Fruit fly (Drosophila melanogaster) whole organism, embryonic: ENCODE measurements around the gene CG32206.
A peak's percentile ranks its signal among the peaks of the same experiment; 100 is the strongest.

Source experiments
- Ada2b ChIP-seq: fragments of 200-800 bp; sonication (Bioruptor generic); IDR thresholded peaks from 2 replicates; pipeline ENCODE4 v1.3.6; 2022; ENCODE audit warnings: missing biosample characterization, missing genetic modification characterization
- Aef1 ChIP-seq: fragments of 200-800 bp; sonication (Bioruptor generic); IDR thresholded peaks from 3 replicates; pipeline ENCODE4 v1.3.6; 2022; ENCODE audit warnings: missing biosample characterization, missing genetic modification characterization
- Atf-2 ChIP-seq: fragments of 200-800 bp; sonication (Bioruptor generic); optimal IDR thresholded peaks from 2 replicates; lab custom pipeline; 2016; ENCODE audit warnings: missing biosample characterization, missing genetic modification characterization
- B-H2 ChIP-seq: fragments of 200-800 bp; sonication (Bioruptor generic); optimal IDR thresholded peaks from 2 replicates; lab custom pipeline; 2018; ENCODE audit warnings: missing biosample characterization, mild to moderate bottlenecking, missing genetic modification characterization
- CG10267 ChIP-seq: fragments of 200-800 bp; sonication (Bioruptor generic); optimal IDR thresholded peaks from 2 replicates; lab custom pipeline; 2018; ENCODE audit warnings: missing biosample characterization, mild to moderate bottlenecking, missing genetic modification characterization, moderate library complexity
- CG11504 ChIP-seq: fragments of 200-800 bp; sonication (Bioruptor generic); optimal IDR thresholded peaks from 3 replicates; lab custom pipeline; 2019; ENCODE audit warnings: missing biosample characterization, mild to moderate bottlenecking, missing genetic modification characterization, moderate library complexity
- CG12155 ChIP-seq: fragments of 200-800 bp; sonication (Bioruptor generic); optimal IDR thresholded peaks from 3 replicates; lab custom pipeline; 2016; ENCODE audit warnings: missing biosample characterization, missing genetic modification characterization
- CG13624 ChIP-seq: fragments of 200-800 bp; sonication (Bioruptor generic); optimal IDR thresholded peaks from 2 replicates; lab custom pipeline; 2016; ENCODE audit warnings: missing biosample characterization, missing genetic modification characterization
- CG15601 ChIP-seq: fragments of 200-800 bp; sonication (Bioruptor generic); optimal IDR thresholded peaks from 3 replicates; lab custom pipeline; 2019; ENCODE audit warnings: missing biosample characterization, mild to moderate bottlenecking, missing genetic modification characterization, moderate library complexity
- CG17328 ChIP-seq: fragments of 200-800 bp; sonication (Bioruptor generic); IDR thresholded peaks from 2 replicates; pipeline ENCODE4 v1.3.6; 2022; ENCODE audit warnings: missing biosample characterization, missing genetic modification characterization
- CG2129 ChIP-seq: fragments of 200-800 bp; sonication (Bioruptor generic); IDR thresholded peaks from 2 replicates; pipeline ENCODE4 v1.3.6; 2022; ENCODE audit warnings: missing biosample characterization, missing genetic modification characterization; ENCODE audit not compliant: partially characterized antibody
- CG2678 ChIP-seq: fragments of 200-800 bp; sonication (Bioruptor generic); optimal IDR thresholded peaks from 3 replicates; lab custom pipeline; 2019; ENCODE audit warnings: missing biosample characterization, mild to moderate bottlenecking, missing genetic modification characterization, moderate library complexity
- CG34376 ChIP-seq: fragments of 200-800 bp; sonication (Bioruptor generic); optimal IDR thresholded peaks from 2 replicates; lab custom pipeline; 2018; ENCODE audit warnings: missing biosample characterization, mild to moderate bottlenecking, missing genetic modification characterization
- CG4360 ChIP-seq: fragments of 200-800 bp; sonication (Bioruptor generic); IDR thresholded peaks from 2 replicates; pipeline ENCODE4 v1.3.6; 2022; ENCODE audit warnings: missing biosample characterization, missing genetic modification characterization
- CG6654 ChIP-seq: fragments of 200-800 bp; sonication (Bioruptor generic); optimal IDR thresholded peaks from 2 replicates; lab custom pipeline; 2017; ENCODE audit warnings: missing biosample characterization, mild to moderate bottlenecking, missing genetic modification characterization
- CG7839 ChIP-seq: fragments of 200-800 bp; sonication (Bioruptor generic); optimal IDR thresholded peaks from 3 replicates; lab custom pipeline; 2018; ENCODE audit warnings: missing biosample characterization, mild to moderate bottlenecking, missing genetic modification characterization, moderate library complexity
- CG7987 ChIP-seq: fragments of 200-800 bp; sonication (Bioruptor generic); optimal IDR thresholded peaks from 2 replicates; lab custom pipeline; 2018; ENCODE audit warnings: missing biosample characterization, mild to moderate bottlenecking, missing genetic modification characterization, moderate library complexity
- CG8478 ChIP-seq: fragments of >200 bp; optimal IDR thresholded peaks from 2 replicates; lab custom pipeline; 2018
- CG9817 ChIP-seq: fragments of 200-800 bp; sonication (Bioruptor generic); optimal IDR thresholded peaks from 2 replicates; lab custom pipeline; 2018; ENCODE audit warnings: missing biosample characterization, mild to moderate bottlenecking, missing genetic modification characterization, moderate library complexity
- Deaf1 ChIP-seq: fragments of 200-800 bp; optimal IDR thresholded peaks from 3 replicates; lab custom pipeline; 2019; ENCODE audit warnings: missing biosample characterization, mild to moderate bottlenecking, missing genetic modification characterization, moderate library complexity
- HHEX ChIP-seq: fragments of 200-800 bp; sonication (Bioruptor generic); optimal IDR thresholded peaks from 3 replicates; lab custom pipeline; 2017; ENCODE audit warnings: missing biosample characterization, mild to moderate bottlenecking, missing genetic modification characterization, missing genetic modification reagents
- HLH3B ChIP-seq: fragments of 200-800 bp; sonication (Bioruptor generic); IDR thresholded peaks from 2 replicates; pipeline ENCODE4 v1.3.6; 2022; ENCODE audit warnings: missing biosample characterization, missing genetic modification characterization
- MBD-R2 ChIP-seq: fragments of 200-800 bp; sonication (Bioruptor generic); IDR thresholded peaks from 2 replicates; pipeline ENCODE4 v1.3.6; 2022; ENCODE audit warnings: missing biosample characterization, missing genetic modification characterization
- Med ChIP-seq: fragments of 200-800 bp; sonication (Bioruptor generic); peaks from one replicate; lab custom pipeline; 2016; ENCODE audit warnings: missing biosample characterization, missing genetic modification characterization, mild to moderate bottlenecking, inconsistent platforms, moderate library complexity
- Meics ChIP-seq: fragments of 200-800 bp; sonication (Bioruptor generic); optimal IDR thresholded peaks from 2 replicates; lab custom pipeline; 2017; ENCODE audit warnings: missing biosample characterization, mild to moderate bottlenecking, missing genetic modification characterization
- NK7.1 ChIP-seq: fragments of 200-800 bp; sonication (Bioruptor generic); optimal IDR thresholded peaks from 3 replicates; lab custom pipeline; 2016; ENCODE audit warnings: missing biosample characterization, missing genetic modification characterization
- Optix ChIP-seq: fragments of 200-800 bp; sonication (Bioruptor generic); IDR thresholded peaks from 3 replicates; pipeline ENCODE4 v1.3.6; 2022; ENCODE audit warnings: missing biosample characterization, missing genetic modification characterization
- Rx ChIP-seq: fragments of 200-800 bp; sonication (Bioruptor generic); IDR thresholded peaks from 2 replicates; pipeline ENCODE4 v1.3.6; 2022; ENCODE audit warnings: missing biosample characterization, missing genetic modification characterization
- Xbp1 ChIP-seq: fragments of 200-800 bp; sonication (Bioruptor generic); optimal IDR thresholded peaks from 3 replicates; lab custom pipeline; 2016; ENCODE audit warnings: missing biosample characterization, mild to moderate bottlenecking, missing genetic modification characterization
- btn ChIP-seq: fragments of 200-800 bp; sonication (Bioruptor generic); optimal IDR thresholded peaks from 2 replicates; lab custom pipeline; 2016; ENCODE audit warnings: missing biosample characterization, missing genetic modification characterization
- chif ChIP-seq, 2 experiments: fragments of 200-800 bp; sonication (Bioruptor generic); optimal IDR thresholded peaks; 3 replicates each; lab custom pipeline; 2016; ENCODE audit warnings: missing biosample characterization in 2 of 2, missing genetic modification characterization in 2 of 2
- chinmo ChIP-seq: fragments of 200-800 bp; sonication (Bioruptor generic); IDR thresholded peaks from 4 replicates; pipeline ENCODE4 v1.3.6; 2022; ENCODE audit warnings: missing biosample characterization, missing genetic modification characterization; ENCODE audit not compliant: partially characterized antibody
- chn ChIP-seq: fragments of 200-800 bp; sonication (Bioruptor generic); optimal IDR thresholded peaks from 2 replicates; lab custom pipeline; 2016; ENCODE audit warnings: missing biosample characterization, missing genetic modification characterization
- ci ChIP-seq: fragments of 200-800 bp; sonication (Bioruptor generic); IDR thresholded peaks from 3 replicates; pipeline ENCODE4 v1.3.6; 2022; ENCODE audit warnings: missing biosample characterization, missing genetic modification characterization
- corto ChIP-seq: fragments of 200-800 bp; sonication (Bioruptor generic); optimal IDR thresholded peaks from 2 replicates; lab custom pipeline; 2016; ENCODE audit warnings: missing biosample characterization, mild to moderate bottlenecking, missing genetic modification characterization, moderate library complexity
- dmrt99B ChIP-seq: fragments of 200-800 bp; sonication (Bioruptor generic); optimal IDR thresholded peaks from 2 replicates; lab custom pipeline; 2018; ENCODE audit warnings: missing biosample characterization, mild to moderate bottlenecking, missing genetic modification characterization, moderate library complexity
- gfzf ChIP-seq: fragments of 200-800 bp; sonication (Bioruptor generic); optimal IDR thresholded peaks from 2 replicates; lab custom pipeline; 2016; ENCODE audit warnings: missing biosample characterization, mild to moderate bottlenecking, missing genetic modification characterization, moderate library complexity
- jigr1 ChIP-seq: fragments of 200-800 bp; sonication (Bioruptor generic); IDR thresholded peaks from 3 replicates; pipeline ENCODE4 v1.3.6; 2022; ENCODE audit warnings: missing biosample characterization, missing genetic modification characterization
- nmo ChIP-seq: fragments of 200-800 bp; sonication (Bioruptor generic); optimal IDR thresholded peaks from 2 replicates; lab custom pipeline; 2018; ENCODE audit warnings: missing biosample characterization, mild to moderate bottlenecking, missing genetic modification characterization, moderate library complexity
- onecut ChIP-seq: fragments of 200-800 bp; sonication (Bioruptor generic); IDR thresholded peaks from 2 replicates; pipeline ENCODE4 v1.3.6; 2022; ENCODE audit warnings: missing biosample characterization, missing genetic modification characterization
- pan ChIP-seq, 4 experiments: fragments of >200 bp in 3 of 4; fragments of 200-800 bp in 1 of 4; sonication (Bioruptor generic) in 1 of 4; optimal IDR thresholded peaks in 3 of 4; IDR thresholded peaks in 1 of 4; 2 replicates each; pipeline versions ENCODE4 v1.3.6 to Lab custom; 2017 to 2022; ENCODE audit warnings: missing biosample characterization in 2 of 4, missing genetic modification characterization in 2 of 4, mixed read lengths in 1 of 4
- pb ChIP-seq: fragments of 200-800 bp; sonication (Bioruptor generic); optimal IDR thresholded peaks from 3 replicates; lab custom pipeline; 2016; ENCODE audit warnings: missing biosample characterization, missing genetic modification characterization
- pzg ChIP-seq: fragments of 200-800 bp; sonication (Bioruptor generic); optimal IDR thresholded peaks from 3 replicates; lab custom pipeline; 2018; ENCODE audit warnings: missing biosample characterization, mild to moderate bottlenecking, missing genetic modification characterization, moderate library complexity
- ro ChIP-seq: fragments of 200-800 bp; sonication (Bioruptor generic); IDR thresholded peaks from 2 replicates; pipeline ENCODE4 v1.3.6; 2022; ENCODE audit warnings: missing biosample characterization, missing genetic modification characterization
- row ChIP-seq: fragments of 200-800 bp; sonication (Bioruptor generic); IDR thresholded peaks from 3 replicates; pipeline ENCODE4 v1.3.6; 2022; ENCODE audit warnings: missing biosample characterization, missing genetic modification characterization
- shn ChIP-seq: fragments of 200-800 bp; sonication (Bioruptor generic); optimal IDR thresholded peaks from 3 replicates; lab custom pipeline; 2016; ENCODE audit warnings: missing biosample characterization, missing genetic modification characterization
- sisA ChIP-seq: fragments of 200-800 bp; sonication (Bioruptor generic); IDR thresholded peaks from 2 replicates; pipeline ENCODE4 v1.3.6; 2022; ENCODE audit warnings: missing biosample characterization, missing genetic modification characterization
- stc ChIP-seq: fragments of 200-800 bp; sonication (Bioruptor generic); IDR thresholded peaks from 2 replicates; pipeline ENCODE4 v1.3.6; 2022; ENCODE audit warnings: missing biosample characterization, missing genetic modification characterization
- usp ChIP-seq: fragments of >200 bp; optimal IDR thresholded peaks from 2 replicates; lab custom pipeline; 2017; ENCODE audit warnings: missing biosample characterization, missing genetic modification characterization
- wdn ChIP-seq: fragments of 200-800 bp; sonication (Bioruptor generic); IDR thresholded peaks from 2 replicates; pipeline ENCODE4 v1.3.6; 2022; ENCODE audit warnings: missing biosample characterization, missing genetic modification characterization
- zen ChIP-seq: fragments of 200-800 bp; sonication (Bioruptor generic); optimal IDR thresholded peaks from 3 replicates; lab custom pipeline; 2018; ENCODE audit warnings: missing biosample characterization, mild to moderate bottlenecking, missing genetic modification characterization, moderate library complexity

CG32206 gene

DNA sequence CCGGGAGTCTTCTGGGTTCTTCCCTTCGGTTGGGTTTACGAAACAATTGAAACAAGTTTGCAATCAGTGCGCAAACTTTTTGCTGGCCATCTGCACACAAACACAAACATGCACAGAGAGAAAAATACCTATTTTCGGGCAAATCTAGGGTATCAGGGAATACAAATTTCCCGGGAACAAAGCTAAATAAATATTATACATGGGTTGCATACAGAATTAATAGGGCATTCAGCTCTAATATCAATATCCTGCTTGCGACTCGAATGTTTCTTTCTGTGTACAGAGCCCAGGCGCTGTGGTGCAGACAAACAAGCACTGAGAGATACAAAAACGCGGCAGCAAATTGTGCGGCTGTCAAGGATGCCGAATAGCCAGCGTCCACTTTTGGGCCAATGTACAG lies 31.4 kb upstream of the CG32206 start (continued):
- TF ChIP-seq CG10267, result no peak
- no peak for TF ChIP-seq gfzf (GFP tag; lab: Kevin White, UChicago)
- no peak for TF ChIP-seq chinmo (GFP tag; lab: Robert Waterston, UW)
- no peak for TF ChIP-seq Atf-2
- no peak for TF ChIP-seq Deaf1 (tag; lab: Kevin White, UChicago)
- TF ChIP-seq Xbp1, result peak; percentile 29
- no peak for TF ChIP-seq wdn (GFP tag; lab: Robert Waterston, UW)
- TF ChIP-seq chn (GFP tag; lab: Kevin White, UChicago), result peak; percentile 15
- TF ChIP-seq shn (GFP tag; lab: Kevin White, UChicago), result no peak
- peak in 1 of 2 experiments; percentile 33 for TF ChIP-seq chif (GFP tag; optimal IDR thresholded peaks at IDR 0.05; lab: Kevin White, UChicago)
- peak; percentile 11 for TF ChIP-seq nmo

DNA sequence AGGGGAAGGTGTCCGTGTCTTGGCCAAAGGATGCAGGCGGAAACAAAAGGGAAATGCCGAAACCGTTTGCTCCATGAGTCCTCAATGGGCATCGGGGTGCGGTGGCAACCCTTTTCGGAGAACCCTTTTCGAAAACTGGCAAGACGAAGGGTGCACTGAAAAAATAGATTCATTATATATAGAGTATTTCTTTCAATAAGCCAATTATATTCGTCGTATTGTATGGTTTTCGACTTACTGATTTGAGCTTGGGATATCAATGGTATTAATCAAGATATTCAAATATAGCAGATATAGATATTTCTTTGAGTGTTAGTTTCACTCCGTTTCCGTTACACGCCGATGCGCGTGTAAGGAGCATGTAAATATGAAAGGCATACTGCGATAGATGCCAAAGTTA lies 29.5 kb upstream of the CG32206 start:
- TF ChIP-seq CG8478 (lab: Kevin White, UChicago), result no peak
- TF ChIP-seq zen, result no peak
- no peak for TF ChIP-seq corto (GFP tag; lab: Kevin White, UChicago)
- no peak for TF ChIP-seq CG15601 (tag; lab: Kevin White, UChicago)
- no peak for TF ChIP-seq CG13624 (GFP tag; lab: Kevin White, UChicago)
- no peak for TF ChIP-seq CG6654 (GFP tag; lab: Kevin White, UChicago)
- 0 out of 3 replicates have a peak, but pooled peaks have one; percentile 37 for TF ChIP-seq ci
- no peak for TF ChIP-seq Rx (GFP tag; lab: Robert Waterston, UW)
- TF ChIP-seq CG12155 (GFP tag; lab: Kevin White, UChicago), result no peak
- TF ChIP-seq pzg (GFP tag; lab: Kevin White, UChicago), result no peak
- TF ChIP-seq pb (GFP tag; lab: Kevin White, UChicago), result no peak
- peak; percentile 11 for TF ChIP-seq CG11504 (tag; lab: Kevin White, UChicago)
- no peak for TF ChIP-seq NK7.1
- TF ChIP-seq CG4360, result no peak
- peak; percentile 15 for TF ChIP-seq CG7839 (tag; lab: Kevin White, UChicago)
- TF ChIP-seq CG34376, result no peak
- no peak for TF ChIP-seq stc (GFP tag; lab: Robert Waterston, UW)
- TF ChIP-seq Med (GFP tag; lab: Kevin White, UChicago), result peak; percentile 57
- peak; percentile 18 for TF ChIP-seq Meics
- TF ChIP-seq ro (GFP tag; lab: Robert Waterston, UW), result no peak
- no peak for TF ChIP-seq jigr1 (GFP tag; lab: Robert Waterston, UW)
- no peak for TF ChIP-seq Optix
- TF ChIP-seq btn, result no peak
- TF ChIP-seq CG7987, result no peak
- 0 out of 2 replicates have a peak, but pooled peaks have one; percentile 5 for TF ChIP-seq CG17328
- TF ChIP-seq Aef1 (GFP tag; lab: Robert Waterston, UW), result peak; percentile 20; the same call in 1 of the 3 replicates
- no peak for TF ChIP-seq onecut
- TF ChIP-seq HHEX (GFP tag; lab: Kevin White, UChicago), result no peak
- no peak for TF ChIP-seq MBD-R2 (GFP tag; lab: Robert Waterston, UW)
- no peak for TF ChIP-seq usp
- TF ChIP-seq CG9817, result no peak
- no peak for TF ChIP-seq B-H2
- TF ChIP-seq CG2129 (GFP tag; lab: Robert Waterston, UW), result no peak
- TF ChIP-seq sisA (GFP tag; lab: Robert Waterston, UW), result no peak
- no peak for TF ChIP-seq pan (optimal IDR thresholded peaks at IDR 0.05; lab: Kevin White, UChicago)
- TF ChIP-seq pan (GFP tag; optimal IDR thresholded peaks at IDR 0.05 in 1 of 2, IDR thresholded peaks at IDR 0.05 in 1 of 2), result peak in 1 of 2 experiments; percentile 13
- peak; percentile 38; the same call in 2 of the 3 replicates for TF ChIP-seq row (GFP tag; lab: Robert Waterston, UW)
- 0 out of 2 replicates have a peak, but pooled peaks have one; percentile 9 for TF ChIP-seq Ada2b (GFP tag; lab: Robert Waterston, UW)
- no peak for TF ChIP-seq HLH3B (GFP tag; lab: Robert Waterston, UW)
- peak; percentile 31 for TF ChIP-seq dmrt99B (tag; lab: Kevin White, UChicago)
- peak; percentile 41 for TF ChIP-seq CG2678
